Fruit fly (Drosophila melanogaster) whole organism, prepupa: ENCODE data around the gene squ.

Experiments
- CG11294 ChIP-seq: fragments of 200-800 bp; sonication (Bioruptor generic); IDR thresholded peaks from 2 replicates; pipeline ENCODE4 v1.3.6; 2022; ENCODE audit warnings: missing biosample characterization, missing genetic modification characterization
- CG15336 ChIP-seq: fragments of 200-800 bp; sonication (Bioruptor generic); IDR thresholded peaks from 2 replicates; pipeline ENCODE4 v1.3.6; 2022; ENCODE audit warnings: missing biosample characterization, missing genetic modification characterization
- CG1621 ChIP-seq: fragments of 200-800 bp; sonication (Bioruptor generic); optimal IDR thresholded peaks from 3 replicates; lab custom pipeline; 2018; ENCODE audit warnings: missing biosample characterization, mild to moderate bottlenecking, missing genetic modification characterization
- CG16779 ChIP-seq: fragments of 200-800 bp; sonication (Bioruptor generic); optimal IDR thresholded peaks from 3 replicates; lab custom pipeline; 2017; ENCODE audit warnings: missing biosample characterization, mild to moderate bottlenecking, missing genetic modification characterization
- CG3032 ChIP-seq: fragments of 200-800 bp; optimal IDR thresholded peaks from 2 replicates; lab custom pipeline; 2019; ENCODE audit warnings: missing biosample characterization, mild to moderate bottlenecking, missing genetic modification characterization, moderate library complexity
- CG31627 ChIP-seq: fragments of 200-800 bp; sonication (Bioruptor generic); optimal IDR thresholded peaks from 3 replicates; lab custom pipeline; 2016; ENCODE audit warnings: missing biosample characterization, missing genetic modification characterization
- CG32006 ChIP-seq: fragments of 200-800 bp; sonication (Bioruptor generic); optimal IDR thresholded peaks from 3 replicates; lab custom pipeline; 2017; ENCODE audit warnings: missing biosample characterization, mild to moderate bottlenecking, missing genetic modification characterization
- CG34406 ChIP-seq: fragments of 200-800 bp; sonication (Bioruptor generic); optimal IDR thresholded peaks from 3 replicates; lab custom pipeline; 2016; ENCODE audit warnings: missing biosample characterization, missing genetic modification characterization
- CG4318 ChIP-seq: fragments of 200-800 bp; sonication (Bioruptor generic); optimal IDR thresholded peaks from 3 replicates; lab custom pipeline; 2017; ENCODE audit warnings: missing biosample characterization, mild to moderate bottlenecking, missing genetic modification characterization
- CG6163 ChIP-seq: fragments of 200-800 bp; sonication (Bioruptor generic); IDR thresholded peaks from 3 replicates; pipeline ENCODE4 v1.3.6; 2022; ENCODE audit warnings: missing biosample characterization, missing genetic modification characterization
- CG6276 ChIP-seq: fragments of 200-800 bp; sonication (Bioruptor generic); optimal IDR thresholded peaks from 2 replicates; lab custom pipeline; 2017; ENCODE audit warnings: missing biosample characterization, mild to moderate bottlenecking, missing genetic modification characterization
- CG6792 ChIP-seq: fragments of 200-800 bp; sonication (Bioruptor generic); optimal IDR thresholded peaks from 3 replicates; lab custom pipeline; 2016; ENCODE audit warnings: missing biosample characterization, missing genetic modification characterization
- CG6854 ChIP-seq: fragments of 200-800 bp; sonication (Bioruptor generic); optimal IDR thresholded peaks from 2 replicates; lab custom pipeline; 2017; ENCODE audit warnings: missing biosample characterization, mild to moderate bottlenecking, missing genetic modification characterization
- CG8119 ChIP-seq: fragments of 200-800 bp; sonication (Bioruptor generic); IDR thresholded peaks from 3 replicates; pipeline ENCODE4 v1.3.6; 2022; ENCODE audit warnings: missing biosample characterization, missing genetic modification characterization
- CG8319 ChIP-seq: fragments of 200-800 bp; sonication (Bioruptor generic); optimal IDR thresholded peaks from 3 replicates; lab custom pipeline; 2016; ENCODE audit warnings: missing biosample characterization, missing genetic modification characterization
- CG8632 ChIP-seq: fragments of 200-800 bp; sonication (Bioruptor generic); optimal IDR thresholded peaks from 3 replicates; lab custom pipeline; 2016; ENCODE audit warnings: missing biosample characterization, missing genetic modification characterization
- Eip75B ChIP-seq: fragments of 200-800 bp; sonication (Bioruptor generic); optimal IDR thresholded peaks from 3 replicates; lab custom pipeline; 2016; ENCODE audit warnings: missing biosample characterization, missing genetic modification characterization
- Eip78C ChIP-seq: fragments of 200-800 bp; sonication (Bioruptor generic); peaks from one replicate; lab custom pipeline; 2016; ENCODE audit warnings: missing biosample characterization, missing genetic modification characterization
- Eip93F ChIP-seq: fragments of 200-800 bp; sonication (Bioruptor generic); optimal IDR thresholded peaks from 2 replicates; lab custom pipeline; 2016; ENCODE audit warnings: missing biosample characterization, mild to moderate bottlenecking, missing genetic modification characterization
- Ets21C ChIP-seq: fragments of 200-800 bp; sonication (Bioruptor generic); optimal IDR thresholded peaks from 3 replicates; lab custom pipeline; 2016; ENCODE audit warnings: missing biosample characterization, missing genetic modification characterization
- Gug ChIP-seq: fragments of 200-800 bp; sonication (Bioruptor generic); IDR thresholded peaks from 2 replicates; pipeline ENCODE4 v1.3.6; 2022; ENCODE audit warnings: missing biosample characterization, missing genetic modification characterization
- Hr38 ChIP-seq: sonication (Bioruptor generic); optimal IDR thresholded peaks from 2 replicates; lab custom pipeline; 2016; ENCODE audit warnings: missing biosample characterization, missing genetic modification characterization
- Hr39 ChIP-seq: fragments of 200-800 bp; sonication (Bioruptor generic); optimal IDR thresholded peaks from 2 replicates; lab custom pipeline; 2016; ENCODE audit warnings: missing biosample characterization, missing genetic modification characterization
- Hr4 ChIP-seq: fragments of 200-800 bp; sonication (Bioruptor generic); optimal IDR thresholded peaks from 3 replicates; lab custom pipeline; 2016; ENCODE audit warnings: missing biosample characterization, missing genetic modification characterization
- Lpt ChIP-seq: fragments of 200-800 bp; sonication (Bioruptor generic); optimal IDR thresholded peaks from 3 replicates; lab custom pipeline; 2016; ENCODE audit warnings: missing biosample characterization, missing genetic modification characterization
- Sox14 ChIP-seq: fragments of 200-800 bp; sonication (Bioruptor generic); optimal IDR thresholded peaks from 3 replicates; lab custom pipeline; 2016; ENCODE audit warnings: missing biosample characterization, missing genetic modification characterization
- acj6 ChIP-seq: fragments of 200-800 bp; sonication (Bioruptor generic); optimal IDR thresholded peaks from 3 replicates; lab custom pipeline; 2016; ENCODE audit warnings: missing biosample characterization, missing genetic modification characterization
- dsx ChIP-seq: fragments of 200-800 bp; optimal IDR thresholded peaks from 3 replicates; lab custom pipeline; 2019; ENCODE audit warnings: missing biosample characterization, mild to moderate bottlenecking, missing genetic modification characterization, moderate library complexity; ENCODE audit not compliant: poor library complexity, severe bottlenecking
- eg ChIP-seq: fragments of 200-800 bp; sonication (Bioruptor generic); IDR thresholded peaks from 3 replicates; pipeline ENCODE4 v1.3.6; 2022; ENCODE audit warnings: missing biosample characterization, missing genetic modification characterization
- fd59A ChIP-seq: fragments of 200-800 bp; sonication (Bioruptor generic); optimal IDR thresholded peaks from 2 replicates; lab custom pipeline; 2017; ENCODE audit warnings: missing biosample characterization, mild to moderate bottlenecking, missing genetic modification characterization, missing genetic modification reagents
- fkh ChIP-seq: fragments of 200-800 bp; sonication (Bioruptor generic); optimal IDR thresholded peaks from 3 replicates; lab custom pipeline; 2017; ENCODE audit warnings: missing biosample characterization, mild to moderate bottlenecking, missing genetic modification characterization, moderate library complexity
- salr ChIP-seq, 2 experiments: fragments of 200-800 bp; sonication (Bioruptor generic); optimal IDR thresholded peaks; 3 replicates each; lab custom pipeline; 2016 to 2018; ENCODE audit warnings: missing biosample characterization in 2 of 2, missing genetic modification characterization in 2 of 2, mild to moderate bottlenecking in 1 of 2
- spab ChIP-seq: fragments of 200-800 bp; sonication (Bioruptor generic); optimal IDR thresholded peaks from 2 replicates; lab custom pipeline; 2017; ENCODE audit warnings: missing biosample characterization, mild to moderate bottlenecking, missing genetic modification characterization, missing genetic modification reagents
- ss ChIP-seq, 2 experiments: fragments of 200-800 bp; sonication (Bioruptor generic); optimal IDR thresholded peaks; 2 replicates in 1 of 2; 3 replicates in 1 of 2; lab custom pipeline; 2017 to 2018; ENCODE audit warnings: mild to moderate bottlenecking in 2 of 2, missing biosample characterization in 2 of 2, missing genetic modification characterization in 2 of 2, moderate library complexity in 1 of 2
- topi ChIP-seq: fragments of 200-800 bp; sonication (Bioruptor generic); optimal IDR thresholded peaks from 3 replicates; lab custom pipeline; 2016; ENCODE audit warnings: missing biosample characterization, missing genetic modification characterization
- vri ChIP-seq: fragments of 200-800 bp; sonication (Bioruptor generic); optimal IDR thresholded peaks from 3 replicates; lab custom pipeline; 2016; ENCODE audit warnings: missing biosample characterization, mild to moderate bottlenecking, missing genetic modification characterization

squ gene

DNA sequence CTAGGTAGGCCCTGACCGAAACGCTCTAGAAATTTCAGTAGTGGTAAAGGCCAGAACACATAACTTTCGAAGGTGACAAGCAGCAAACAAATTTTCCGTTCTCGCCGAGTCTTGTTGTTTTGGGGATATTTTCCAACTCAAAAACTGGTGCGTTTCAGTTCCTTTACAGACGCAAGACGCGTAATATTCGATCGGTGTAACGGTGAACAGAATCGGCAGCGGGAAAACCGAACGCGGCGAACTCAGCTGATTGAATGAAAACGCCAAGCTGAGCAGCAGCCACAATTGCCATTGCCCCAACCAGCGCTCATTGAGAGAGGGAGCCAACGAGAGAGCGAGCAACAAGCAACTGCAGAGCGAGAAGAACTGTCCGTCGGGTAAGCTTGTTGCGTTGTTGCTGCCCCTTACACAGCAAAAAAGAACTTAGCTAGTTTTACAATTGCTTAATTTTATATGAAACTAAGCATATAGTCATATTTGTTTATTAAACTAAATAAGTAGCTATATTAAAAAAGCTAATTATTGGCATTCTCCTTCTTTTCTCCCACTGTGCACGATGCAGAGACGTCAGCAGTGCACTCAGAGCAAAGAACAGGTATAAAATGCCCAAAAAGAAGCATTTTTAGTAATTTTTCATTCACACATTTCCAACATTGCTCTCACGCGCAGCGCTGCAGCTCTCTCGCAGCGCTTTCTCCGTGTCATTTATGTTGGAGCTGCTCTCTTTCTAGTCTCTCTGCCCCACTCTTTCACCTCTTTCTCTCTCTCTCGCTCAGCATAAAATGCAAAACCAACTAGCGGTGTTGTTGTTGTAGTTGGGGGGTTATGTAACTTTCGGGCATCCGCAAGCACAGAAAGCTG is 36.2 kb downstream of the squ start, which contains the start of the genes Cyt-c-d and CG31808 (continued):
- TF ChIP-seq fd59A (GFP tag; lab: Kevin White, UChicago), result peak; percentile 90
- TF ChIP-seq CG31627, result peak; percentile 95
- peak; percentile 97 for TF ChIP-seq CG6792 (GFP tag; lab: Kevin White, UChicago)
- TF ChIP-seq ss (GFP tag; optimal IDR thresholded peaks at IDR 0.05; lab: Kevin White, UChicago), result peak; percentile 91
- TF ChIP-seq Eip93F (GFP tag; lab: Kevin White, UChicago), result peak; percentile 88
- peak; percentile 99 for TF ChIP-seq Lpt (GFP tag; lab: Kevin White, UChicago)
- TF ChIP-seq Hr38 (GFP tag; lab: Kevin White, UChicago), result peak; percentile 42
- peak; percentile 93 for TF ChIP-seq CG6854 (GFP tag; lab: Kevin White, UChicago)
- TF ChIP-seq spab (GFP tag; lab: Kevin White, UChicago), result peak; percentile 94
- peak; percentile 61 for TF ChIP-seq fkh (GFP tag; lab: Kevin White, UChicago)

DNA sequence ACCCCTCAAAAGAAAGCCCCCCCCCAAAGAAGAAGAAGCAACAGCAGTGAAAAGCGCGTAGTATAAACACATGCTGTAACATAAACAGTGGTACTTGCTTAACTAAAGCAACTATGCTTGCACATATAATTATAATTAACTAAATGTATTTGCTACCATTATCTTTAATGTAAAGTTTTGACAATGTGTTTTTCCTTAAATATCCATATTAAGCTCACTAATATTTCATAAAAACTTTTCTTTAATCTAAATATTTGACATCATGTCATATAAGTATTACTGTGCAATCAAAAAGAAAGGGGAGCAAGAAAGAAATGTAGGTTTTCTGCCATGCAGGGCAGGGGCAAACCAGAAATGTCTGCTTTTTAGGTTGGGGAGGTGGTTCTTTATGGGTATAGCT is 36.9 kb downstream of the squ start:
- TF ChIP-seq eg (peak; percentile 67), fd59A (GFP tag; lab: Kevin White, UChicago) (no peak), Eip78C (GFP tag; lab: Kevin White, UChicago) (no peak)

DNA sequence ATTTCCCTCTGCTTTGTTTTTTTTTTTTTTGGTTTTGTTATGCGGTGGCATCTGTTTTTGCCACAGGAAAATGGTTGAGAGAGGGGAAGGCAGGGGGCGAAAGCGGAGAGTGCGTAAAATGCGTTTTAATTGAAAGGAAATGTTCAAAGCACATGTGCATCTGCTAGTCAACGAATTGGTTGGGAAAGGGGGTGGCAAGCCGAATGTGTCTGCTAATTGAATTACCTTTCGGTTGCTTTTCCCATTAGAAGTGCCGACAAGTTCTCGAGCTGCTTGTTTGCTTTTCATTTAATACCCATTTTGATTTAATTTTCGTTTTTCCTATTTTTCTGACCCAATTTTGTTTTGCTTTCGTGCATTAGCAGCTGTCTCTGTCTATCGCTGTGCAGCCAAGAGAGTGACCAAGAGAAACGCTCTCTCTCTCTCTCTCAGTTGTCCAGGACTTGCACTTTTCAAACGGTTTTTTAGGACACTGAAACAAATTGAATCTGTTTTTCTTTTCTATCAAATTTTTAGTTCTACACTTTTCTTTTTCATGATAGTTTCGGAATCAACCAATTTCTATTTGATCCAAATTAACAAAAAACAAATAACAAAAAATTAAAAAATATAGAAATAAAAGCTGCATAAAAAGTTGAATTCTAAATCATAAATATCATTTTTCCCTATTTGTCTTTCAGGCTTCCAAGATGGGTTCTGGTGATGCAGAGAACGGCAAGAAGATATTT is 38.8 kb downstream of the squ start:
- TF ChIP-seq CG3032 (tag; lab: Kevin White, UChicago), result no peak
- TF ChIP-seq salr (GFP tag; optimal IDR thresholded peaks at IDR 0.05; lab: Kevin White, UChicago), result no peak
- TF ChIP-seq fd59A (GFP tag; lab: Kevin White, UChicago), result no peak
- no peak for TF ChIP-seq CG4318 (GFP tag; lab: Kevin White, UChicago)
- no peak for TF ChIP-seq Sox14 (GFP tag; lab: Kevin White, UChicago)
- TF ChIP-seq topi, result no peak
- TF ChIP-seq acj6 (GFP tag; lab: Kevin White, UChicago), result no peak
- TF ChIP-seq dsx (GFP tag; lab: Kevin White, UChicago), result no peak
- TF ChIP-seq CG8632 (GFP tag; lab: Kevin White, UChicago), result no peak
- no peak for TF ChIP-seq Eip75B (GFP tag; lab: Kevin White, UChicago)
- 0 out of 3 replicates have a peak, but pooled peaks have one; percentile 8 for TF ChIP-seq CG6163
- no peak for TF ChIP-seq CG11294
- no peak for TF ChIP-seq CG34406 (GFP tag; lab: Kevin White, UChicago)
- TF ChIP-seq CG8119 (GFP tag; lab: Robert Waterston, UW), result peak; percentile 43; the same call in 2 of the 3 replicates
- TF ChIP-seq Hr39 (GFP tag; lab: Kevin White, UChicago), result no peak
- peak; percentile 45; the same call in 2 of the 3 replicates for TF ChIP-seq eg
- TF ChIP-seq CG6276, result peak; percentile 47
- TF ChIP-seq CG15336 (GFP tag; lab: Robert Waterston, UW), result peak; percentile 54; the same call in 1 of the 2 replicates
- TF ChIP-seq CG1621, result no peak
- no peak for TF ChIP-seq Hr4 (GFP tag; lab: Kevin White, UChicago)
- TF ChIP-seq Eip78C (GFP tag; lab: Kevin White, UChicago), result peak; percentile 26
- no peak for TF ChIP-seq spab (GFP tag; lab: Kevin White, UChicago)
- TF ChIP-seq Gug, result 0 out of 2 replicates have a peak, but pooled peaks have one; percentile 14
- TF ChIP-seq CG8319, result no peak
- no peak for TF ChIP-seq vri (GFP tag; lab: Kevin White, UChicago)
- no peak for TF ChIP-seq CG16779
- TF ChIP-seq CG32006, result peak; percentile 23
- no peak for TF ChIP-seq Ets21C
